Fruit fly (Drosophila melanogaster) whole organism, embryonic: ENCODE data around the gene CG43203.

Source experiments
- Bteb2 ChIP-seq: fragments of 200-800 bp; sonication (Bioruptor generic); optimal IDR thresholded peaks from 2 replicates; lab custom pipeline; 2016; ENCODE audit warnings: missing biosample characterization, missing genetic modification characterization
- CG10979 ChIP-seq: fragments of 200-800 bp; sonication (Bioruptor generic); optimal IDR thresholded peaks from 2 replicates; lab custom pipeline; 2018; ENCODE audit warnings: missing biosample characterization, mild to moderate bottlenecking, missing genetic modification characterization, moderate library complexity
- CG11456 ChIP-seq: fragments of 200-800 bp; sonication (Bioruptor generic); IDR thresholded peaks from 3 replicates; pipeline ENCODE4 v1.3.6; 2022; ENCODE audit warnings: missing biosample characterization, missing genetic modification characterization
- CG11695 ChIP-seq: fragments of 200-800 bp; sonication (Bioruptor generic); IDR thresholded peaks from 3 replicates; pipeline ENCODE4 v1.3.6; 2022; ENCODE audit warnings: missing biosample characterization, missing genetic modification characterization
- CG13123 ChIP-seq: fragments of 200-800 bp; sonication (Bioruptor generic); optimal IDR thresholded peaks from 2 replicates; lab custom pipeline; 2016; ENCODE audit warnings: missing biosample characterization, missing genetic modification characterization
- CG14710 ChIP-seq: fragments of 200-800 bp; sonication (Bioruptor generic); optimal IDR thresholded peaks from 3 replicates; lab custom pipeline; 2019; ENCODE audit warnings: missing biosample characterization, mild to moderate bottlenecking, missing genetic modification characterization, moderate library complexity
- CG14965 ChIP-seq: fragments of 200-800 bp; sonication (Bioruptor generic); optimal IDR thresholded peaks from 2 replicates; lab custom pipeline; 2016; ENCODE audit warnings: missing biosample characterization, missing genetic modification characterization, borderline replicate concordance
- CG15696 ChIP-seq: fragments of 200-800 bp; sonication (Bioruptor generic); optimal IDR thresholded peaks from 2 replicates; lab custom pipeline; 2019; ENCODE audit warnings: missing biosample characterization, mild to moderate bottlenecking, missing genetic modification characterization, moderate library complexity
- CG16815 ChIP-seq: fragments of 200-800 bp; sonication (Bioruptor generic); optimal IDR thresholded peaks from 3 replicates; lab custom pipeline; 2017; ENCODE audit warnings: missing biosample characterization, mild to moderate bottlenecking, missing genetic modification characterization
- CG17385 ChIP-seq: fragments of 200-800 bp; sonication (Bioruptor generic); optimal IDR thresholded peaks from 3 replicates; lab custom pipeline; 2018; ENCODE audit warnings: missing biosample characterization, mild to moderate bottlenecking, missing genetic modification characterization
- CG17829 ChIP-seq: fragments of 200-800 bp; optimal IDR thresholded peaks from 2 replicates; lab custom pipeline; 2019; ENCODE audit warnings: missing biosample characterization, mild to moderate bottlenecking, missing genetic modification characterization, moderate library complexity
- CG31441 ChIP-seq: fragments of 200-800 bp; sonication (Bioruptor generic); IDR thresholded peaks from 2 replicates; pipeline ENCODE4 v1.3.6; 2022; ENCODE audit warnings: missing biosample characterization, missing genetic modification characterization
- CG3726 ChIP-seq: fragments of 200-800 bp; sonication (Bioruptor generic); IDR thresholded peaks from 3 replicates; pipeline ENCODE4, ENCODE4 v1.3.6; 2022; ENCODE audit warnings: missing biosample characterization, missing genetic modification characterization
- CG4404 ChIP-seq: fragments of 200-800 bp; sonication (Bioruptor generic); IDR thresholded peaks from 2 replicates; pipeline ENCODE4 v1.3.6; 2022; ENCODE audit warnings: missing biosample characterization, missing genetic modification characterization
- CG4617 ChIP-seq: fragments of 200-800 bp; sonication (Bioruptor generic); optimal IDR thresholded peaks from 3 replicates; lab custom pipeline; 2016; ENCODE audit warnings: missing biosample characterization, missing genetic modification characterization, borderline replicate concordance
- CG4730 ChIP-seq: fragments of 200-800 bp; sonication (Bioruptor generic); IDR thresholded peaks from 2 replicates; pipeline ENCODE4 v1.3.6; 2022; ENCODE audit warnings: missing biosample characterization, missing genetic modification characterization
- CG6272 ChIP-seq: fragments of 200-800 bp; sonication (Bioruptor generic); IDR thresholded peaks from 2 replicates; pipeline ENCODE4 v1.3.6; 2022; ENCODE audit warnings: missing biosample characterization, missing genetic modification characterization
- CG9727 ChIP-seq: fragments of 200-800 bp; sonication (Bioruptor generic); optimal IDR thresholded peaks from 3 replicates; lab custom pipeline; 2017; ENCODE audit warnings: missing biosample characterization, mild to moderate bottlenecking, missing genetic modification characterization
- CG9876 ChIP-seq: fragments of 200-800 bp; sonication (Bioruptor generic); optimal IDR thresholded peaks from 2 replicates; lab custom pipeline; 2016; ENCODE audit warnings: missing biosample characterization, missing genetic modification characterization
- CG9932 ChIP-seq: fragments of 200-800 bp; sonication (Bioruptor generic); IDR thresholded peaks from 2 replicates; pipeline ENCODE4 v1.3.6; 2022; ENCODE audit warnings: missing biosample characterization, missing genetic modification characterization
- Camta ChIP-seq: fragments of 200-800 bp; sonication (Bioruptor generic); optimal IDR thresholded peaks from 2 replicates; lab custom pipeline; 2016; ENCODE audit warnings: missing biosample characterization, missing genetic modification characterization
- E2f1 ChIP-seq: fragments of 200-800 bp; sonication (Bioruptor generic); IDR thresholded peaks from 2 replicates; pipeline ENCODE4 v1.3.6; 2022; ENCODE audit warnings: missing biosample characterization, missing genetic modification characterization
- Hr3 ChIP-seq: fragments of 200-800 bp; sonication (Bioruptor generic); optimal IDR thresholded peaks from 3 replicates; lab custom pipeline; 2016; ENCODE audit warnings: missing biosample characterization, missing genetic modification characterization
- Hr78 ChIP-seq, 2 experiments: fragments of 200-800 bp in 1 of 2; fragments of >200 bp in 1 of 2; sonication (Bioruptor generic) in 1 of 2; optimal IDR thresholded peaks; 2 replicates each; lab custom pipeline; 2017 to 2019; ENCODE audit warnings: missing biosample characterization in 2 of 2, missing genetic modification characterization in 2 of 2, mild to moderate bottlenecking in 1 of 2, moderate library complexity in 1 of 2
- Kr ChIP-seq: fragments of 200-800 bp; sonication (Bioruptor generic); optimal IDR thresholded peaks from 2 replicates; lab custom pipeline; 2017; ENCODE audit warnings: missing biosample characterization, mild to moderate bottlenecking, missing genetic modification characterization
- Nf-YA ChIP-seq: fragments of 200-800 bp; sonication (Bioruptor generic); IDR thresholded peaks from 2 replicates; pipeline ENCODE4 v1.3.6; 2022; ENCODE audit warnings: missing biosample characterization, missing genetic modification characterization
- Pdp1 ChIP-seq, 2 experiments: fragments of 200-800 bp; sonication (Bioruptor generic); optimal IDR thresholded peaks; 3 replicates each; lab custom pipeline; 2016; ENCODE audit warnings: missing biosample characterization in 2 of 2, missing genetic modification characterization in 2 of 2, mild to moderate bottlenecking in 1 of 2, moderate library complexity in 1 of 2
- Poxn ChIP-seq: fragments of 200-800 bp; sonication (Bioruptor generic); IDR thresholded peaks from 2 replicates; pipeline ENCODE4 v1.3.6; 2022; ENCODE audit warnings: missing biosample characterization, missing genetic modification characterization
- Tbp ChIP-seq: fragments of >200 bp; optimal IDR thresholded peaks from 2 replicates; lab custom pipeline; 2018; ENCODE audit warnings: missing biosample characterization, missing genetic modification characterization
- Xrp1 ChIP-seq: fragments of 200-800 bp; sonication (Bioruptor generic); IDR thresholded peaks from 2 replicates; pipeline ENCODE4 v1.3.6; 2022; ENCODE audit warnings: missing biosample characterization, missing genetic modification characterization
- ase ChIP-seq: fragments of 200-800 bp; sonication (Bioruptor generic); IDR thresholded peaks from 3 replicates; pipeline ENCODE4 v1.3.6; 2022; ENCODE audit warnings: missing biosample characterization, missing genetic modification characterization
- ash1 ChIP-seq: fragments of 200-800 bp; sonication (Bioruptor generic); optimal IDR thresholded peaks from 2 replicates; lab custom pipeline; 2018; ENCODE audit warnings: missing biosample characterization, mild to moderate bottlenecking, missing genetic modification characterization
- btn ChIP-seq: fragments of 200-800 bp; sonication (Bioruptor generic); optimal IDR thresholded peaks from 2 replicates; lab custom pipeline; 2016; ENCODE audit warnings: missing biosample characterization, missing genetic modification characterization
- cad ChIP-seq: fragments of >200 bp; optimal IDR thresholded peaks from 2 replicates; lab custom pipeline; 2017; ENCODE audit warnings: missing biosample characterization, missing genetic modification characterization
- chm ChIP-seq: fragments of 200-800 bp; sonication (Bioruptor generic); IDR thresholded peaks from 2 replicates; pipeline ENCODE4 v1.3.6; 2022; ENCODE audit warnings: missing biosample characterization, missing genetic modification characterization
- croc ChIP-seq: fragments of 200-800 bp; sonication (Bioruptor generic); conservative IDR thresholded peaks from 3 replicates; pipeline ENCODE4 v1.3.6; 2022; ENCODE audit warnings: missing biosample characterization, missing genetic modification characterization
- cwo ChIP-seq: fragments of 200-800 bp; sonication (Bioruptor generic); optimal IDR thresholded peaks from 3 replicates; lab custom pipeline; 2017; ENCODE audit warnings: missing biosample characterization, missing genetic modification characterization, mild to moderate bottlenecking, moderate library complexity, missing genetic modification reagents
- dmrt11E ChIP-seq: fragments of 200-800 bp; sonication (Bioruptor generic); optimal IDR thresholded peaks from 3 replicates; lab custom pipeline; 2018; ENCODE audit warnings: missing biosample characterization, mild to moderate bottlenecking, missing genetic modification characterization, moderate library complexity
- dmrt99B ChIP-seq: fragments of 200-800 bp; sonication (Bioruptor generic); optimal IDR thresholded peaks from 2 replicates; lab custom pipeline; 2018; ENCODE audit warnings: missing biosample characterization, mild to moderate bottlenecking, missing genetic modification characterization, moderate library complexity
- hth ChIP-seq: fragments of >200 bp; optimal IDR thresholded peaks from 2 replicates; lab custom pipeline; 2017; ENCODE audit warnings: inconsistent platforms
- lola ChIP-seq, 3 experiments: fragments of >200 bp in 2 of 3; fragments of 200-800 bp in 1 of 3; sonication (Bioruptor generic) in 1 of 3; optimal IDR thresholded peaks; 2 replicates each; lab custom pipeline; 2017 to 2019; ENCODE audit warnings: missing biosample characterization in 3 of 3, missing genetic modification characterization in 3 of 3, mild to moderate bottlenecking in 1 of 3, moderate library complexity in 1 of 3
- scrt ChIP-seq: fragments of 200-800 bp; sonication (Bioruptor generic); optimal IDR thresholded peaks from 2 replicates; lab custom pipeline; 2018; ENCODE audit warnings: missing biosample characterization, mild to moderate bottlenecking, missing genetic modification characterization, moderate library complexity
- shn ChIP-seq: fragments of 200-800 bp; sonication (Bioruptor generic); optimal IDR thresholded peaks from 3 replicates; lab custom pipeline; 2016; ENCODE audit warnings: missing biosample characterization, missing genetic modification characterization
- sna ChIP-seq: fragments of 200-800 bp; sonication (Bioruptor generic); IDR thresholded peaks from 2 replicates; pipeline ENCODE4 v1.3.6; 2022; ENCODE audit warnings: missing biosample characterization, missing genetic modification characterization; ENCODE audit not compliant: partially characterized antibody
- tll ChIP-seq, 2 experiments: fragments of 200-800 bp in 1 of 2; fragments of >200 bp in 1 of 2; sonication (Bioruptor generic) in 1 of 2; optimal IDR thresholded peaks; 2 replicates each; lab custom pipeline; 2017 to 2019; ENCODE audit warnings: missing biosample characterization in 2 of 2, missing genetic modification characterization in 2 of 2, mild to moderate bottlenecking in 1 of 2, moderate library complexity in 1 of 2
- twi ChIP-seq: fragments of 200-800 bp; optimal IDR thresholded peaks from 2 replicates; lab custom pipeline; 2019; ENCODE audit warnings: missing biosample characterization, mild to moderate bottlenecking, missing genetic modification characterization, moderate library complexity
- wdn ChIP-seq: fragments of 200-800 bp; sonication (Bioruptor generic); IDR thresholded peaks from 2 replicates; pipeline ENCODE4 v1.3.6; 2022; ENCODE audit warnings: missing biosample characterization, missing genetic modification characterization
- zen ChIP-seq: fragments of 200-800 bp; sonication (Bioruptor generic); optimal IDR thresholded peaks from 3 replicates; lab custom pipeline; 2018; ENCODE audit warnings: missing biosample characterization, mild to moderate bottlenecking, missing genetic modification characterization, moderate library complexity
- zf30C ChIP-seq: fragments of 200-800 bp; sonication (Bioruptor generic); optimal IDR thresholded peaks from 3 replicates; lab custom pipeline; 2018; ENCODE audit warnings: missing biosample characterization, mild to moderate bottlenecking, missing genetic modification characterization

The CG43203 gene

DNA sequence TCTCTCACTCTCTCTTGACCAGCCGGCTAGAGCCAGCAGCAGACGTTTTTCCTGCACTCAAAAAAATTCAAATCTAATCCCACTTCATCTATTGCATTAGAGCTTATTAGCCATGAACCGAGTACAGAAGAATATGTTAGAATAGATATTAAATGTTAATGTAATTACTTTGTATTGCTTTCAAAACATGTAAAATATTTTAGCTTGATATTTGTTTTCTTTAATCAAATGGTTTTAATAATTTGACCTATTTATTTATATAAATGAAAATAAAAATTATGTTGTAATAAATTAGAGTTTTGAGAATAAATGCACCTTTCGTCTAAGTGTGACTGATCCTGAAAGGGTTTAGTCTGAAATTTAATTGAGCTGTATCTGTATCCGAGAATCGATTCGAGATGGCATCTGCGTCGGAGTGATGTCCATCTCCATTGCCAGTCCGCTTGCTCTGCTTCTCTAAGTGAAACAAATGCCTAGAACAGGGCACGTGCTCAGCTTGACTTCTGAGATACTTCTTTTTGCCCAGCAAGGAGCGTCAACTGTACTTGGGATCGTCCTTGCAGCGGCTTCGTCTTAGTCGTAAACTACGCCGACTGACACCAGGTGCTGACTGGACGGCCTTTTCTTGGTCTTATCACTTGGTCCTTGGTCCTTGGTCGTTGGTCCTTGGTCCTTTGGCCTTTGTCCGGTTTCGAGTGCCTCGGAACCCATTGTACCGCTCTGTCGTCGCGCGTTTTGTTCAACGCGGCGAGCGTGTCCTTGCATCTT, 13.4 kb upstream of the CG43203 start:
- TF ChIP-seq CG4404 (GFP tag; lab: Robert Waterston, UW) (peak; percentile 45), chm (GFP tag; lab: Robert Waterston, UW) (no peak), scrt (GFP tag; lab: Kevin White, UChicago) (no peak), CG9932 (GFP tag; lab: Robert Waterston, UW) (no peak), CG14710 (tag; lab: Kevin White, UChicago) (peak; percentile 7), zf30C (GFP tag; lab: Kevin White, UChicago) (peak; percentile 74), Poxn (GFP tag; lab: Robert Waterston, UW) (no peak), CG10979 (tag; lab: Kevin White, UChicago) (peak; percentile 14), Nf-YA (no peak), ash1 (no peak), CG17829 (tag; lab: Kevin White, UChicago) (peak; percentile 22), lola (GFP tag; optimal IDR thresholded peaks at IDR 0.05; lab: Kevin White, UChicago) (peak in 1 of 3 experiments; percentile 33), CG11456 (no peak), tll (GFP tag; optimal IDR thresholded peaks at IDR 0.05; lab: Kevin White, UChicago) (peak in 1 of 2 experiments; percentile 69), cwo (GFP tag; lab: Kevin White, UChicago) (no peak), Xrp1 (GFP tag; lab: Robert Waterston, UW) (0 out of 2 replicates have a peak, but pooled peaks have one; percentile 11), Hr3 (GFP tag; lab: Kevin White, UChicago) (no peak), sna (GFP tag; lab: Robert Waterston, UW) (no peak), CG9876 (GFP tag; lab: Kevin White, UChicago) (no peak), btn (GFP tag; lab: Kevin White, UChicago) (no peak), CG16815 (no peak), Kr (GFP tag; lab: Kevin White, UChicago) (peak; percentile 31), E2f1 (GFP tag; lab: Robert Waterston, UW) (no peak), twi (tag; lab: Kevin White, UChicago) (peak; percentile 42), CG17385 (GFP tag; lab: Kevin White, UChicago) (no peak), CG13123 (GFP tag; lab: Kevin White, UChicago) (no peak), CG15696 (peak; percentile 74), croc (no peak), CG14965 (no peak), CG11695 (no peak), CG9727 (GFP tag; lab: Kevin White, UChicago) (peak; percentile 48), Pdp1 (GFP tag; optimal IDR thresholded peaks at IDR 0.05; lab: Kevin White, UChicago) (no peak), Bteb2 (GFP tag; lab: Kevin White, UChicago) (no peak), hth (lab: Kevin White, UChicago) (no peak), shn (GFP tag; lab: Kevin White, UChicago) (no peak), Tbp (GFP tag; lab: Kevin White, UChicago) (no peak), CG4730 (no peak), wdn (GFP tag; lab: Robert Waterston, UW) (no peak), CG3726 (GFP tag; lab: Robert Waterston, UW) (no peak), CG4617 (GFP tag; lab: Kevin White, UChicago) (no peak), dmrt11E (tag; lab: Kevin White, UChicago) (peak; percentile 41), Camta (GFP tag; lab: Kevin White, UChicago) (no peak), CG6272 (GFP tag; lab: Robert Waterston, UW) (no peak), zen (peak; percentile 28), Hr78 (GFP tag; optimal IDR thresholded peaks at IDR 0.05; lab: Kevin White, UChicago) (no peak), ase (GFP tag; lab: Robert Waterston, UW) (no peak), CG31441 (GFP tag; lab: Robert Waterston, UW) (no peak), dmrt99B (tag; lab: Kevin White, UChicago) (no peak), cad (GFP tag; lab: Kevin White, UChicago) (peak; percentile 32)
